Worm (Caenorhabditis elegans) whole organism, L2 larva: ENCODE measurements around the gene Y45F10B.12.

Experiments
- ama-1 ChIP-seq: fragments of 150-350 bp; optimal IDR thresholded peaks from 2 replicates; lab custom pipeline; 2018; ENCODE audit warnings: inconsistent platforms
- ceh-16 ChIP-seq: fragments of 150-350 bp; optimal IDR thresholded peaks from 2 replicates; lab custom pipeline; 2014; ENCODE audit warnings: missing biosample characterization, missing genetic modification characterization
- dmd-4 ChIP-seq: sonication (generic microtip); optimal IDR thresholded peaks from 2 replicates; lab custom pipeline; 2017; ENCODE audit warnings: missing biosample characterization, missing genetic modification characterization
- elt-1 ChIP-seq: fragments of 150-350 bp; optimal IDR thresholded peaks from 2 replicates; lab custom pipeline; 2014; ENCODE audit warnings: missing biosample characterization, missing genetic modification characterization
- elt-3 ChIP-seq: sonication (generic microtip); optimal IDR thresholded peaks from 2 replicates; lab custom pipeline; 2017; ENCODE audit warnings: missing biosample characterization, missing genetic modification characterization
- mdl-1 ChIP-seq, 2 experiments: fragments of 150-350 bp in 1 of 2; sonication (generic microtip) in 1 of 2; optimal IDR thresholded peaks; 2 replicates each; lab custom pipeline; 2017; ENCODE audit warnings: missing biosample characterization in 2 of 2, missing genetic modification characterization in 2 of 2
- nhr-11 ChIP-seq: fragments of 150-350 bp; optimal IDR thresholded peaks from 2 replicates; lab custom pipeline; 2014; ENCODE audit warnings: missing biosample characterization, missing genetic modification characterization
- nhr-23 ChIP-seq: fragments of 150-350 bp; optimal IDR thresholded peaks from 2 replicates; lab custom pipeline; 2014; ENCODE audit warnings: missing biosample characterization, missing genetic modification reagents, missing genetic modification characterization
- nhr-237 ChIP-seq: fragments of 150-350 bp; optimal IDR thresholded peaks from 2 replicates; lab custom pipeline; 2014; ENCODE audit warnings: missing biosample characterization, missing genetic modification characterization
- nhr-25 ChIP-seq: fragments of 150-350 bp; sonication (generic microtip); optimal IDR thresholded peaks from 3 replicates; lab custom pipeline; 2014; ENCODE audit warnings: missing biosample characterization, missing genetic modification characterization
- skn-1 ChIP-seq: sonication (generic microtip); optimal IDR thresholded peaks from 2 replicates; lab custom pipeline; 2017; ENCODE audit warnings: missing biosample characterization, missing genetic modification characterization
- unc-55 ChIP-seq: fragments of 150-350 bp; sonication (generic microtip); optimal IDR thresholded peaks from 3 replicates; lab custom pipeline; 2014; ENCODE audit warnings: missing biosample characterization, missing genetic modification reagents, missing genetic modification characterization
- unc-62 ChIP-seq: fragments of 150-350 bp; optimal IDR thresholded peaks from 2 replicates; lab custom pipeline; 2014; ENCODE audit warnings: missing biosample characterization, missing genetic modification reagents, missing genetic modification characterization
- ztf-1 ChIP-seq: fragments of 200-800 bp; sonication (Bioruptor generic); conservative IDR thresholded peaks from 2 replicates; pipeline ENCODE4 v1.3.6; 2022; ENCODE audit warnings: missing genetic modification characterization, missing compliant biosample characterization

DNA sequence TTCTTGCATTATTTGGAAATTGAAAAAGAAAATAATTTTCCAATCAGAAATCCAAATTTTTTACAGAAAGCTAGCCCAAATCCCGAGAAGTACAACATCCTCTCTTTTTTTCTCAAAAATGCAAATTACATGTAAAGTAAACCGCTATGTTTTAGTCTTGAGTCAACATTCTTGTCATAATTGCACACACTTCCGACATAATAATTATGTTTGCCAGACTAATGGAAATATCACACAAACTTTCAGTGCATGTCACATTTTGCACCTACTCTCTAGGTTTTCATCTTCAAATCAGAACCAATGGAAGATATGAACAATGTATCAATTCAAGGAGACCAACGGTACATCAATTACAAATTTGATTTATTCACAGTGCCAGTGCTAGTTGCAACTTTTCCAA is 2.6 kb upstream of the Y45F10B.12 start, which contains the start of gene sru-11:
- no peak for TF ChIP-seq mdl-1 (tag; optimal IDR thresholded peaks at IDR 0.05; lab: Kevin White, UChicago)
- TF ChIP-seq ama-1 (lab: Kevin White, UChicago): no peak
- no peak for TF ChIP-seq dmd-4 (tag; lab: Kevin White, UChicago)
- no peak for TF ChIP-seq unc-55
- TF ChIP-seq nhr-237 (tag; lab: Kevin White, UChicago): no peak
- TF ChIP-seq ceh-16 (tag; lab: Kevin White, UChicago): no peak
- TF ChIP-seq ztf-1: no peak
- TF ChIP-seq elt-3 (tag; lab: Kevin White, UChicago): no peak
- no peak for TF ChIP-seq nhr-11 (tag; lab: Kevin White, UChicago)
- no peak for TF ChIP-seq nhr-25 (tag; lab: Kevin White, UChicago)
- no peak for TF ChIP-seq skn-1 (tag; lab: Kevin White, UChicago)
- no peak for TF ChIP-seq unc-62 (GFP tag; lab: Kevin White, UChicago)
- no peak for TF ChIP-seq elt-1 (tag; lab: Kevin White, UChicago)
- TF ChIP-seq nhr-23: no peak
